Worm (Caenorhabditis elegans): ENCODE measurements around the gene tag-276.

Gene tag-276

ce11 chrII:12228005-12228404 is 20.9 kb downstream of the tag-276 start, which contains the start of gene sinh-1:
sinh-1 (plus strand) TSS chrII:12228305.
- TF ChIP-seq ceh-13 (GFP tag; optimal IDR thresholded peaks at IDR 0.05) (no peak), scrt-1 (GFP tag; IDR thresholded peaks at IDR 0.05) (no peak), F13C5.2 (tag; optimal IDR thresholded peaks at IDR 0.05) (no peak), hmg-4 (GFP tag; optimal IDR thresholded peaks at IDR 0.05) (no peak), hmbx-1 (tag; optimal IDR thresholded peaks at IDR 0.05) (no peak)

ce11 chrII:12226192-12226591 is 22.8 kb downstream of the tag-276 start:
- TF ChIP-seq ceh-36 (tag; optimal IDR thresholded peaks at IDR 0.05): no peak
- no peak for TF ChIP-seq hmbx-1 (tag; optimal IDR thresholded peaks at IDR 0.05)
- no peak for TF ChIP-seq sea-1 (GFP tag; conservative IDR thresholded peaks at IDR 0.05)
- TF ChIP-seq aly-1 (tag; optimal IDR thresholded peaks at IDR 0.05): no peak
- TF ChIP-seq pes-1 (GFP tag; IDR thresholded peaks at IDR 0.05): no peak
- no peak for TF ChIP-seq scrt-1 (GFP tag; IDR thresholded peaks at IDR 0.05)
- TF ChIP-seq ets-7 (tag; optimal IDR thresholded peaks at IDR 0.05): no peak
- TF ChIP-seq B0310.2 (tag; optimal IDR thresholded peaks at IDR 0.05): no peak
- no peak for TF ChIP-seq hmg-4 (GFP tag; optimal IDR thresholded peaks at IDR 0.05)
- no peak for TF ChIP-seq ama-1 (optimal IDR thresholded peaks at IDR 0.05)
- no peak for TF ChIP-seq tbx-37 (GFP tag; conservative IDR thresholded peaks at IDR 0.05)
- no peak for TF ChIP-seq ceh-13 (GFP tag; optimal IDR thresholded peaks at IDR 0.05)
- no peak for TF ChIP-seq tra-4 (tag; optimal IDR thresholded peaks at IDR 0.05)
- no peak for TF ChIP-seq F13C5.2 (tag; optimal IDR thresholded peaks at IDR 0.05)
- no peak for TF ChIP-seq tbx-11 (GFP tag; IDR thresholded peaks at IDR 0.05)
- no peak for TF ChIP-seq hnd-1 (tag; optimal IDR thresholded peaks at IDR 0.05)

ce11 chrII:12224916-12225406 is 24.0 kb downstream of the tag-276 start, which contains the start of the genes pqn-87 and rsr-2:
pqn-87 (minus strand) TSS chrII:12225086.
rsr-2 (plus strand) TSS chrII:12225356.
- no peak for TF ChIP-seq hmg-4 (GFP tag; optimal IDR thresholded peaks at IDR 0.05)
- no peak for TF ChIP-seq tbx-37 (GFP tag; conservative IDR thresholded peaks at IDR 0.05)
- no peak for TF ChIP-seq ceh-36 (tag; optimal IDR thresholded peaks at IDR 0.05)
- no peak for TF ChIP-seq flt-1 (GFP tag; IDR thresholded peaks at IDR 0.05)
- no peak for TF ChIP-seq ceh-13 (GFP tag; optimal IDR thresholded peaks at IDR 0.05)
- no peak for TF ChIP-seq ets-7 (tag; optimal IDR thresholded peaks at IDR 0.05)
- no peak for TF ChIP-seq pes-1 (GFP tag; IDR thresholded peaks at IDR 0.05)

- TF ChIP-seq aly-1 (tag; optimal IDR thresholded peaks at IDR 0.05) (peak; percentile 64), tbx-37 (GFP tag; conservative IDR thresholded peaks at IDR 0.05) (no peak), F13C5.2 (tag; optimal IDR thresholded peaks at IDR 0.05) (peak; percentile 50), hmg-4 (GFP tag; optimal IDR thresholded peaks at IDR 0.05) (peak; percentile 70), hnd-1 (tag; optimal IDR thresholded peaks at IDR 0.05) (no peak), flt-1 (GFP tag; IDR thresholded peaks at IDR 0.05) (no peak), ets-7 (tag; optimal IDR thresholded peaks at IDR 0.05) (peak; percentile 22)
Observed at ce11 chrII:12222524-12222923, 26.4 kb downstream of the tag-276 start.

- TF ChIP-seq B0310.2 (tag; optimal IDR thresholded peaks at IDR 0.05) (peak; percentile 45), hmbx-1 (tag; optimal IDR thresholded peaks at IDR 0.05) (no peak)
Observed at ce11 chrII:12214562-12214961, 34.4 kb downstream of the tag-276 start.

ce11 chrII:12211652-12212245 is 37.2 kb downstream of the tag-276 start:
- TF ChIP-seq ama-1 (optimal IDR thresholded peaks at IDR 0.05): no peak
- TF ChIP-seq tbx-37 (GFP tag; conservative IDR thresholded peaks at IDR 0.05): no peak
- no peak for TF ChIP-seq scrt-1 (GFP tag; IDR thresholded peaks at IDR 0.05)
- no peak for TF ChIP-seq flt-1 (GFP tag; IDR thresholded peaks at IDR 0.05)
- no peak for TF ChIP-seq hmbx-1 (tag; optimal IDR thresholded peaks at IDR 0.05)
- no peak for TF ChIP-seq pes-1 (GFP tag; IDR thresholded peaks at IDR 0.05)
- TF ChIP-seq hnd-1 (tag; optimal IDR thresholded peaks at IDR 0.05): no peak
- TF ChIP-seq aly-1 (tag; optimal IDR thresholded peaks at IDR 0.05): no peak
- TF ChIP-seq ceh-13 (GFP tag; optimal IDR thresholded peaks at IDR 0.05): no peak

ce11 chrII:12208741-12209140 is 40.2 kb downstream of the tag-276 start:
- TF ChIP-seq ceh-36 (tag; optimal IDR thresholded peaks at IDR 0.05): no peak
- TF ChIP-seq aly-1 (tag; optimal IDR thresholded peaks at IDR 0.05): no peak
- no peak for TF ChIP-seq scrt-1 (GFP tag; IDR thresholded peaks at IDR 0.05)
- TF ChIP-seq F13C5.2 (tag; optimal IDR thresholded peaks at IDR 0.05): no peak
- TF ChIP-seq ama-1 (optimal IDR thresholded peaks at IDR 0.05): no peak
- no peak for TF ChIP-seq flt-1 (GFP tag; IDR thresholded peaks at IDR 0.05)
- no peak for TF ChIP-seq tra-4 (tag; optimal IDR thresholded peaks at IDR 0.05)
- no peak for TF ChIP-seq ceh-13 (GFP tag; optimal IDR thresholded peaks at IDR 0.05)
- TF ChIP-seq ets-7 (tag; optimal IDR thresholded peaks at IDR 0.05): no peak

ce11 chrII:12204617-12205016 is 44.3 kb downstream of the tag-276 start:
- TF ChIP-seq tra-4 (tag; optimal IDR thresholded peaks at IDR 0.05) (no peak), ceh-36 (tag; optimal IDR thresholded peaks at IDR 0.05) (no peak), ama-1 (optimal IDR thresholded peaks at IDR 0.05) (no peak), ets-7 (tag; optimal IDR thresholded peaks at IDR 0.05) (no peak)

- TF ChIP-seq B0310.2 (tag; optimal IDR thresholded peaks at IDR 0.05) (no peak), flt-1 (GFP tag; IDR thresholded peaks at IDR 0.05) (no peak), ceh-36 (tag; optimal IDR thresholded peaks at IDR 0.05) (no peak), hmg-4 (GFP tag; optimal IDR thresholded peaks at IDR 0.05) (no peak), ets-7 (tag; optimal IDR thresholded peaks at IDR 0.05) (no peak), aly-1 (tag; optimal IDR thresholded peaks at IDR 0.05) (no peak), tbx-37 (GFP tag; conservative IDR thresholded peaks at IDR 0.05) (no peak), F13C5.2 (tag; optimal IDR thresholded peaks at IDR 0.05) (no peak), ceh-13 (GFP tag; optimal IDR thresholded peaks at IDR 0.05) (no peak), pes-1 (GFP tag; IDR thresholded peaks at IDR 0.05) (no peak), sea-1 (GFP tag; conservative IDR thresholded peaks at IDR 0.05) (no peak), hmbx-1 (tag; optimal IDR thresholded peaks at IDR 0.05) (no peak), hnd-1 (tag; optimal IDR thresholded peaks at IDR 0.05) (no peak), tbx-11 (GFP tag; IDR thresholded peaks at IDR 0.05) (no peak), ama-1 (optimal IDR thresholded peaks at IDR 0.05) (no peak), scrt-1 (GFP tag; IDR thresholded peaks at IDR 0.05) (no peak), tra-4 (tag; optimal IDR thresholded peaks at IDR 0.05) (no peak)
Observed at ce11 chrII:12202921-12203320, 46.0 kb downstream of the tag-276 start, which contains the start of gene aqp-12. aqp-12 (plus strand) TSS chrII:12203221.
